Worm (Caenorhabditis elegans) whole organism, L2 larva: ENCODE results near the gene rab-14.

Experiments used
- fos-1 ChIP-seq: fragments of 150-350 bp; optimal IDR thresholded peaks from 2 replicates; lab custom pipeline; 2014; ENCODE audit warnings: missing biosample characterization, missing genetic modification characterization
- nhr-25 ChIP-seq: fragments of 150-350 bp; sonication (generic microtip); optimal IDR thresholded peaks from 3 replicates; lab custom pipeline; 2014; ENCODE audit warnings: missing biosample characterization, missing genetic modification characterization
- unc-62 ChIP-seq: fragments of 150-350 bp; optimal IDR thresholded peaks from 2 replicates; lab custom pipeline; 2014; ENCODE audit warnings: missing biosample characterization, missing genetic modification reagents, missing genetic modification characterization
- ztf-11 ChIP-seq: sonication (generic microtip); optimal IDR thresholded peaks from 2 replicates; lab custom pipeline; 2017; ENCODE audit warnings: missing biosample characterization, missing genetic modification characterization

- TF ChIP-seq nhr-25 (no peak), ztf-11 (no peak), unc-62 (GFP tag; lab: Kevin White, UChicago) (no peak), fos-1 (tag; lab: Kevin White, UChicago) (no peak)
Observed at ce11 chrX:15621001-15621400, 14.6 kb upstream of the rab-14 start.
